Fruit fly (Drosophila melanogaster) whole organism, embryonic: ENCODE measurements around the gene ND-18.
A peak's percentile ranks its signal among the peaks of the same experiment; 100 is the strongest.

Source experiments
- Aef1 ChIP-seq: fragments of 200-800 bp; sonication (Bioruptor generic); IDR thresholded peaks from 3 replicates; pipeline ENCODE4 v1.3.6; 2022; ENCODE audit warnings: missing biosample characterization, missing genetic modification characterization
- Bgb ChIP-seq: fragments of 200-800 bp; sonication (Bioruptor generic); IDR thresholded peaks from 2 replicates; pipeline ENCODE4 v1.3.6; 2022; ENCODE audit warnings: missing biosample characterization, missing genetic modification characterization; ENCODE audit not compliant: partially characterized antibody
- Blimp-1 ChIP-seq: fragments of 200-800 bp; sonication (Bioruptor generic); optimal IDR thresholded peaks from 3 replicates; lab custom pipeline; 2018; ENCODE audit warnings: missing biosample characterization, missing genetic modification characterization, mild to moderate bottlenecking, moderate library complexity, missing genetic modification reagents
- BtbVII ChIP-seq: fragments of 200-800 bp; sonication (Bioruptor generic); optimal IDR thresholded peaks from 3 replicates; lab custom pipeline; 2017; ENCODE audit warnings: missing biosample characterization, mild to moderate bottlenecking, missing genetic modification characterization
- CG11093 ChIP-seq: fragments of 200-800 bp; sonication (Bioruptor generic); IDR thresholded peaks from 3 replicates; pipeline ENCODE4 v1.3.6; 2022; ENCODE audit warnings: missing biosample characterization, missing genetic modification characterization
- CG13287 ChIP-seq: fragments of 200-800 bp; sonication (Bioruptor generic); IDR thresholded peaks from 2 replicates; pipeline ENCODE4 v1.3.6; 2022; ENCODE audit warnings: missing biosample characterization, missing genetic modification characterization; ENCODE audit not compliant: partially characterized antibody
- CG14441 ChIP-seq: fragments of 200-800 bp; sonication (Bioruptor generic); IDR thresholded peaks from 2 replicates; pipeline ENCODE4 v1.3.6; 2022; ENCODE audit warnings: missing biosample characterization, missing genetic modification characterization
- CG15696 ChIP-seq: fragments of 200-800 bp; sonication (Bioruptor generic); optimal IDR thresholded peaks from 2 replicates; lab custom pipeline; 2019; ENCODE audit warnings: missing biosample characterization, mild to moderate bottlenecking, missing genetic modification characterization, moderate library complexity
- CG1832 ChIP-seq: fragments of 200-800 bp; sonication (Bioruptor generic); optimal IDR thresholded peaks from 2 replicates; lab custom pipeline; 2017; ENCODE audit warnings: missing biosample characterization, mild to moderate bottlenecking, missing genetic modification characterization, inconsistent platforms
- CG2129 ChIP-seq: fragments of 200-800 bp; sonication (Bioruptor generic); IDR thresholded peaks from 2 replicates; pipeline ENCODE4 v1.3.6; 2022; ENCODE audit warnings: missing biosample characterization, missing genetic modification characterization; ENCODE audit not compliant: partially characterized antibody
- CG2678 ChIP-seq: fragments of 200-800 bp; sonication (Bioruptor generic); optimal IDR thresholded peaks from 3 replicates; lab custom pipeline; 2019; ENCODE audit warnings: missing biosample characterization, mild to moderate bottlenecking, missing genetic modification characterization, moderate library complexity
- CG32772 ChIP-seq: fragments of 200-800 bp; sonication (Bioruptor generic); IDR thresholded peaks from 2 replicates; pipeline ENCODE4 v1.3.6; 2022; ENCODE audit warnings: missing biosample characterization, missing genetic modification characterization
- CG34376 ChIP-seq: fragments of 200-800 bp; sonication (Bioruptor generic); optimal IDR thresholded peaks from 2 replicates; lab custom pipeline; 2018; ENCODE audit warnings: missing biosample characterization, mild to moderate bottlenecking, missing genetic modification characterization
- CG3838 ChIP-seq: fragments of 200-800 bp; sonication (Bioruptor generic); optimal IDR thresholded peaks from 3 replicates; lab custom pipeline; 2016; ENCODE audit warnings: missing biosample characterization, missing genetic modification characterization
- CG4328 ChIP-seq: fragments of 200-800 bp; sonication (Bioruptor generic); optimal IDR thresholded peaks from 3 replicates; lab custom pipeline; 2017; ENCODE audit warnings: missing biosample characterization, missing genetic modification reagents, missing genetic modification characterization
- CG8359 ChIP-seq: fragments of 200-800 bp; sonication (Bioruptor generic); optimal IDR thresholded peaks from 2 replicates; lab custom pipeline; 2017; ENCODE audit warnings: missing biosample characterization, mild to moderate bottlenecking, missing genetic modification characterization, borderline replicate concordance
- CG8924 ChIP-seq: fragments of 200-800 bp; optimal IDR thresholded peaks from 3 replicates; lab custom pipeline; 2019; ENCODE audit warnings: missing biosample characterization, mild to moderate bottlenecking, missing genetic modification characterization, moderate library complexity
- CG9215 ChIP-seq: fragments of 200-800 bp; sonication (Bioruptor generic); IDR thresholded peaks from 2 replicates; pipeline ENCODE4 v1.3.6; 2022; ENCODE audit warnings: missing biosample characterization, missing genetic modification characterization
- CG9727 ChIP-seq: fragments of 200-800 bp; sonication (Bioruptor generic); optimal IDR thresholded peaks from 3 replicates; lab custom pipeline; 2017; ENCODE audit warnings: missing biosample characterization, mild to moderate bottlenecking, missing genetic modification characterization
- Doc3 ChIP-seq: fragments of 200-800 bp; sonication (Bioruptor generic); IDR thresholded peaks from 3 replicates; pipeline ENCODE4 v1.3.6; 2022; ENCODE audit warnings: missing biosample characterization, missing genetic modification characterization; ENCODE audit not compliant: partially characterized antibody
- Ets97D ChIP-seq: fragments of 200-800 bp; sonication (Bioruptor generic); optimal IDR thresholded peaks from 3 replicates; lab custom pipeline; 2016; ENCODE audit warnings: missing biosample characterization, missing genetic modification characterization
- Hmx ChIP-seq: fragments of 200-800 bp; sonication (Bioruptor generic); optimal IDR thresholded peaks from 2 replicates; lab custom pipeline; 2016; ENCODE audit warnings: missing biosample characterization, missing genetic modification characterization
- Kr ChIP-seq: fragments of 200-800 bp; sonication (Bioruptor generic); optimal IDR thresholded peaks from 2 replicates; lab custom pipeline; 2017; ENCODE audit warnings: missing biosample characterization, mild to moderate bottlenecking, missing genetic modification characterization
- Mrtf ChIP-seq: fragments of 200-800 bp; sonication (Bioruptor generic); IDR thresholded peaks from 3 replicates; pipeline ENCODE4 v1.3.6; 2022; ENCODE audit warnings: missing biosample characterization, missing genetic modification characterization
- Myb ChIP-seq: fragments of 200-800 bp; sonication (Bioruptor generic); optimal IDR thresholded peaks from 2 replicates; lab custom pipeline; 2016; ENCODE audit warnings: missing biosample characterization, missing genetic modification characterization
- Nf-YA ChIP-seq: fragments of 200-800 bp; sonication (Bioruptor generic); IDR thresholded peaks from 2 replicates; pipeline ENCODE4 v1.3.6; 2022; ENCODE audit warnings: missing biosample characterization, missing genetic modification characterization
- Ssrp ChIP-seq: fragments of 200-800 bp; sonication (Bioruptor generic); optimal IDR thresholded peaks from 2 replicates; lab custom pipeline; 2018; ENCODE audit warnings: missing biosample characterization, mild to moderate bottlenecking, missing genetic modification characterization, moderate library complexity
- Taf1 ChIP-seq: fragments of 200-800 bp; sonication (Bioruptor generic); IDR thresholded peaks from 2 replicates; pipeline ENCODE4 v1.3.6; 2022; ENCODE audit warnings: missing biosample characterization, missing genetic modification characterization
- Trl ChIP-seq, 3 experiments: fragments of >200 bp in 2 of 3; fragments of 200-800 bp in 1 of 3; sonication (Bioruptor generic) in 1 of 3; optimal IDR thresholded peaks; 2 replicates in 1 of 3; 3 replicates in 2 of 3; lab custom pipeline; 2016 to 2017; ENCODE audit warnings: missing biosample characterization in 1 of 3, missing genetic modification characterization in 1 of 3
- ash1 ChIP-seq: fragments of 200-800 bp; sonication (Bioruptor generic); optimal IDR thresholded peaks from 2 replicates; lab custom pipeline; 2018; ENCODE audit warnings: missing biosample characterization, mild to moderate bottlenecking, missing genetic modification characterization
- bbx ChIP-seq: fragments of 200-800 bp; sonication (Bioruptor generic); IDR thresholded peaks from 2 replicates; pipeline ENCODE4 v1.3.6; 2022; ENCODE audit warnings: missing biosample characterization, missing genetic modification characterization; ENCODE audit not compliant: partially characterized antibody
- bsh ChIP-seq, 2 experiments: fragments of 200-800 bp; sonication (Bioruptor generic); optimal IDR thresholded peaks; 2 replicates each; lab custom pipeline; 2017 to 2018; ENCODE audit warnings: mild to moderate bottlenecking in 2 of 2, missing biosample characterization in 2 of 2, missing genetic modification characterization in 2 of 2, moderate library complexity in 1 of 2
- cad ChIP-seq: fragments of >200 bp; optimal IDR thresholded peaks from 2 replicates; lab custom pipeline; 2017; ENCODE audit warnings: missing biosample characterization, missing genetic modification characterization
- croc ChIP-seq: fragments of 200-800 bp; sonication (Bioruptor generic); conservative IDR thresholded peaks from 3 replicates; pipeline ENCODE4 v1.3.6; 2022; ENCODE audit warnings: missing biosample characterization, missing genetic modification characterization
- crol ChIP-seq: fragments of 200-800 bp; sonication (Bioruptor generic); IDR thresholded peaks from 2 replicates; pipeline ENCODE4 v1.3.6; 2022; ENCODE audit warnings: missing biosample characterization, missing genetic modification characterization
- disco-r ChIP-seq: fragments of 200-800 bp; sonication (Bioruptor generic); optimal IDR thresholded peaks from 2 replicates; lab custom pipeline; 2016; ENCODE audit warnings: missing biosample characterization, missing genetic modification characterization
- dm ChIP-seq: fragments of 200-800 bp; sonication (Bioruptor generic); optimal IDR thresholded peaks from 3 replicates; lab custom pipeline; 2016; ENCODE audit warnings: missing biosample characterization, missing genetic modification characterization
- gfzf ChIP-seq: fragments of 200-800 bp; sonication (Bioruptor generic); optimal IDR thresholded peaks from 2 replicates; lab custom pipeline; 2016; ENCODE audit warnings: missing biosample characterization, mild to moderate bottlenecking, missing genetic modification characterization, moderate library complexity
- her ChIP-seq: fragments of 200-800 bp; sonication (Bioruptor generic); optimal IDR thresholded peaks from 2 replicates; lab custom pipeline; 2016; ENCODE audit warnings: missing biosample characterization, missing genetic modification characterization
- lbe ChIP-seq: fragments of 200-800 bp; sonication (Bioruptor generic); optimal IDR thresholded peaks from 2 replicates; lab custom pipeline; 2016; ENCODE audit warnings: missing biosample characterization, mild to moderate bottlenecking, missing genetic modification characterization
- lmd ChIP-seq: fragments of 200-800 bp; sonication (Bioruptor generic); IDR thresholded peaks from 2 replicates; pipeline ENCODE4 v1.3.6; 2022; ENCODE audit warnings: missing biosample characterization, missing genetic modification characterization
- nerfin-1 ChIP-seq: fragments of 200-800 bp; sonication (Bioruptor generic); optimal IDR thresholded peaks from 3 replicates; lab custom pipeline; 2019; ENCODE audit warnings: missing biosample characterization, mild to moderate bottlenecking, missing genetic modification characterization, moderate library complexity
- pb ChIP-seq: fragments of 200-800 bp; sonication (Bioruptor generic); optimal IDR thresholded peaks from 3 replicates; lab custom pipeline; 2016; ENCODE audit warnings: missing biosample characterization, missing genetic modification characterization
- pita ChIP-seq: fragments of 200-800 bp; sonication (Bioruptor generic); optimal IDR thresholded peaks from 2 replicates; lab custom pipeline; 2017; ENCODE audit warnings: missing biosample characterization, mild to moderate bottlenecking, missing genetic modification characterization
- sna ChIP-seq: fragments of 200-800 bp; sonication (Bioruptor generic); IDR thresholded peaks from 2 replicates; pipeline ENCODE4 v1.3.6; 2022; ENCODE audit warnings: missing biosample characterization, missing genetic modification characterization; ENCODE audit not compliant: partially characterized antibody
- sqz ChIP-seq: fragments of 200-800 bp; sonication (Bioruptor generic); optimal IDR thresholded peaks from 3 replicates; lab custom pipeline; 2018; ENCODE audit warnings: missing biosample characterization, mild to moderate bottlenecking, missing genetic modification characterization
- tna ChIP-seq: fragments of 200-800 bp; sonication (Bioruptor generic); IDR thresholded peaks from 2 replicates; pipeline ENCODE4 v1.3.6; 2022; ENCODE audit warnings: missing biosample characterization, missing genetic modification characterization; ENCODE audit not compliant: partially characterized antibody
- zf30C ChIP-seq: fragments of 200-800 bp; sonication (Bioruptor generic); optimal IDR thresholded peaks from 3 replicates; lab custom pipeline; 2018; ENCODE audit warnings: missing biosample characterization, mild to moderate bottlenecking, missing genetic modification characterization

The ND-18 gene

dm6 chrX:19497782-19498440, 5.7 kb downstream of the ND-18 start (continued):
- TF ChIP-seq Bgb (peak; percentile 43; the same call in 1 of the 2 replicates), CG8359 (GFP tag; lab: Kevin White, UChicago) (no peak), Aef1 (GFP tag; lab: Robert Waterston, UW) (no peak), croc (GFP tag; lab: Robert Waterston, UW) (no peak), CG2678 (tag; lab: Kevin White, UChicago) (peak; percentile 14), pita (GFP tag; lab: Kevin White, UChicago) (no peak), CG11093 (GFP tag; lab: Robert Waterston, UW) (no peak), tna (GFP tag; lab: Robert Waterston, UW) (no peak), CG15696 (tag; lab: Kevin White, UChicago) (no peak), bsh (GFP tag; optimal IDR thresholded peaks at IDR 0.05; lab: Kevin White, UChicago) (no peak), BtbVII (GFP tag; lab: Kevin White, UChicago) (no peak), CG9727 (no peak), Hmx (GFP tag; lab: Kevin White, UChicago) (no peak), sna (no peak), zf30C (no peak), cad (GFP tag; lab: Kevin White, UChicago) (no peak)

dm6 chrX:19498755-19499321, 6.6 kb downstream of the ND-18 start:
- TF ChIP-seq CG3838 (GFP tag; lab: Kevin White, UChicago) (no peak), CG4328 (GFP tag; lab: Kevin White, UChicago) (no peak), Myb (GFP tag; lab: Kevin White, UChicago) (no peak), Trl (optimal IDR thresholded peaks at IDR 0.05; lab: Kevin White, UChicago) (peak; percentile 16 to 52), Trl (GFP tag; optimal IDR thresholded peaks at IDR 0.05; lab: Kevin White, UChicago) (no peak), CG34376 (GFP tag; lab: Kevin White, UChicago) (no peak), disco-r (GFP tag; lab: Kevin White, UChicago) (no peak), gfzf (GFP tag; lab: Kevin White, UChicago) (no peak), CG9215 (GFP tag; lab: Robert Waterston, UW) (peak; percentile 78), dm (GFP tag; lab: Kevin White, UChicago) (no peak), sqz (GFP tag; lab: Kevin White, UChicago) (no peak), nerfin-1 (tag; lab: Kevin White, UChicago) (no peak), CG2129 (GFP tag; lab: Robert Waterston, UW) (no peak), Ssrp (tag; lab: Kevin White, UChicago) (no peak), CG14441 (GFP tag; lab: Robert Waterston, UW) (no peak), pb (GFP tag; lab: Kevin White, UChicago) (no peak), CG13287 (no peak), Taf1 (GFP tag; lab: Robert Waterston, UW) (no peak), Kr (no peak), lbe (no peak), Doc3 (GFP tag; lab: Robert Waterston, UW) (no peak), CG8924 (tag; lab: Kevin White, UChicago) (no peak), bbx (no peak), lmd (GFP tag; lab: Robert Waterston, UW) (no peak), Ets97D (GFP tag; lab: Kevin White, UChicago) (no peak), Blimp-1 (GFP tag; lab: Kevin White, UChicago) (no peak), crol (GFP tag; lab: Robert Waterston, UW) (0 out of 2 replicates have a peak, but pooled peaks have one; percentile 15), CG1832 (GFP tag; lab: Kevin White, UChicago) (peak; percentile 26), ash1 (GFP tag; lab: Kevin White, UChicago) (no peak), CG32772 (GFP tag; lab: Robert Waterston, UW) (no peak), Mrtf (GFP tag; lab: Robert Waterston, UW) (no peak), her (GFP tag; lab: Kevin White, UChicago) (peak; percentile 23), Nf-YA (no peak)
